Fruit fly (Drosophila melanogaster) whole organism: Measurements from ENCODE around the gene CG6891.

Experiments
- CG8478 ChIP-seq: fragments of >200 bp; optimal IDR thresholded peaks from 2 replicates; lab custom pipeline; 2018; ENCODE audit warnings: inconsistent platforms
- EcR ChIP-seq, 2 experiments: fragments of >200 bp; optimal IDR thresholded peaks; 2 replicates each; lab custom pipeline; 2017; ENCODE audit warnings: missing biosample characterization in 2 of 2, missing genetic modification characterization in 2 of 2, missing genetic modification reagents in 2 of 2
- psq ChIP-seq: fragments of >200 bp; optimal IDR thresholded peaks from 2 replicates; lab custom pipeline; 2017
- usp ChIP-seq: fragments of >200 bp; optimal IDR thresholded peaks from 2 replicates; lab custom pipeline; 2017; ENCODE audit warnings: missing biosample characterization, missing genetic modification characterization, mixed read lengths

DNA sequence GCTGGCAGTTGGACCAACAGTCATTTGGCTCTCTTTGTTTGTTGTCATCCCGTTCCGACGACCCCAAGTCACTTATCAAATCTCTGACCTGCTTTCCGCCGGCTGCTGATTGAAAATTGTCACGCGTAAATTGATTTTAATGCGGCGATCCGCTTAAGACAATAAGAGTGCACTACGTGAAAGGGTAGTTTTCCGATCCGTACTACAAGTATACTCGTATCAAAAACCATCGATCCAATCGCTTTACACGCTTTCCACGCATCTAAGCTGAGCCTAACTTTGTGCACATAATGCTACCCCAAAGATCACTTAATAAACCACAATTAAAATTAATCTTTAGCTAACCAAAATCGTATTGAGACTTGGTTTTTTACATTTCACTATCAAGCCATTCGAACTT lies 4.6 kb downstream of the CG6891 start:
- no peak for TF ChIP-seq psq (lab: Kevin White, UChicago)
- TF ChIP-seq CG8478 = no peak
- no peak for TF ChIP-seq usp (GFP tag; lab: Kevin White, UChicago)
- no peak for TF ChIP-seq EcR (GFP tag; optimal IDR thresholded peaks at IDR 0.05; lab: Kevin White, UChicago)
